Worm (Caenorhabditis elegans): ENCODE results near the gene tram-1.

ce11 chrIV:10188505-10188904, 32.6 kb downstream of the tram-1 start:
- TF ChIP-seq ceh-31 (tag; optimal IDR thresholded peaks at IDR 0.05) (no peak), eyg-1 (tag; optimal IDR thresholded peaks at IDR 0.05) (no peak), hlh-6 (tag; optimal IDR thresholded peaks at IDR 0.05) (no peak), ama-1 (optimal IDR thresholded peaks at IDR 0.05) (no peak), nhr-11 (tag; optimal IDR thresholded peaks at IDR 0.05) (no peak), pha-2 (tag; optimal IDR thresholded peaks at IDR 0.05) (no peak), K09A11.1 (tag; optimal IDR thresholded peaks at IDR 0.05; ENCODE audit: insufficient read depth) (no peak), mec-3 (tag; optimal IDR thresholded peaks at IDR 0.05; ENCODE audit: borderline replicate concordance) (no peak), fkh-10 (GFP tag; optimal IDR thresholded peaks at IDR 0.05) (no peak), ceh-6 (GFP tag; optimal IDR thresholded peaks at IDR 0.05) (no peak)

Measured in whole organism, late embryonic.